Worm (Caenorhabditis elegans): ENCODE data around the gene Y75B8A.63.

The Y75B8A.63 gene

DNA sequence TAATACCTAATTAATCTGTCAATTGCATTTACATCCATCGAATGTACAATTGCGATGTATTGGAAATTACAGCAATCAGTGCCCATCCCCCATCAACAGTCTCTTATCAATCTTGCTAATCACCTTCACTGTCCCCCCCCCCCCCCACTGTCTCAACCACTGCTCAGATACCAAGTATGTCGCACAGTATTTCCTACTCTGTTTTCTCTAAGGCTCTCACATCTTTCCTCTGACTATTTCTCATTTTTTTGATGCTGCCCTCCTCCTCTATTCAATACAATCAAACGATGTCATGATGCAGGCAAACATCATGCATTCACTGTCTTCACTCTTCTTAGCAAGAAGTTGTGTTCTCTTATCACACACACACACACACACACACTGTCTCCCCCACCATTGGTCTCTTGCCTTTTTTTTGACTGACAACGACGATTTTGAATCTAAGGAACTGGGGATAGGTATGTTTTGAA is at the start of gene Y75B8A.63, which contains the start of gene zip-12:
TSS of gene Y75B8A.63 (plus strand) at position 420 of the 470 bp plus-strand sequence.
TSS of gene zip-12 (plus strand) at position 387 of the 470 bp plus-strand sequence.
- TF ChIP-seq unc-62 (GFP tag; optimal IDR thresholded peaks at IDR 0.05): no peak

DNA sequence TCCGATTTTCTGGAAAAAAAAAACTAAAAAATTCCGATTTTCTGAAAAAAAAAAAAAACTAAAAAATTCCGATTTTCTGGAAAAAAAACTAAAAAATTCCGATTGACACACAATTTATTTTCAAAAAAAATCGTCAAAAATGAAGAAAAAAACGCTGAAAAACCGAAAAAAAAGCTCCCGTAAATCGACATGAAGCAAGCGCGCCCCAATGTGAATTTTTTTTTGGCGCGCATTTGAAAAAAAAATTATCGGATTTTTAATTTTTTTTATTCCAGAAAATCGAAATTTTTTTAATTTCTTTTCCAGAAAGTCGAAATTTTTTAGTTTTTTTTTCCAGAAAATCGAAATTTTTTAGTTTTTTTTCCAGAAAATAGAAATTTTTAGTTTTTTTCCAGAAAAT is 49.0 kb upstream of the Y75B8A.63 start:
- no peak for TF ChIP-seq unc-62 (GFP tag; optimal IDR thresholded peaks at IDR 0.05)

ce11 chrIII:12284157-12284556 is 43.6 kb upstream of the Y75B8A.63 start:
- TF ChIP-seq unc-62 (GFP tag; optimal IDR thresholded peaks at IDR 0.05): no peak

ce11 chrIII:12292465-12292864 is 35.3 kb upstream of the Y75B8A.63 start:
- no peak for TF ChIP-seq unc-62 (GFP tag; optimal IDR thresholded peaks at IDR 0.05)

DNA sequence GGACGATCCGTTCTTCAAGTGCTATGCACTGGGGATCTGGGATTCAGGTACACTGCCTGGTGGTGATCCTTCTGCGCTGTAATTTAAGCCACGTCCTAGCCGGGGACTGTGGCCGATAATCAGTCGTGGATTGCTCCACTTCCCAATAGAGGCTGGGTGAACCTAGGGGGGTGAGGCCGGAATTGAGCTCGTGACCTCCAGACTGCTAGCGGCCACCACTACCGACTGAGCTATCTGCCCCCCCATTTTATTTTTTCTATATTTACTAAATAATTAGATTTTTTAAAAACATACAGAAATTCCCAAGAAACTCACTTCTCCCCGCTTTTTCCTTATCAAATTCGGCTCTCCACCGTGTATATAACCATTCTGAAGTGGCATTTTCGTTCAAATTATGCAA is 30.4 kb upstream of the Y75B8A.63 start:
- TF ChIP-seq unc-62 (GFP tag; optimal IDR thresholded peaks at IDR 0.05): no peak

DNA sequence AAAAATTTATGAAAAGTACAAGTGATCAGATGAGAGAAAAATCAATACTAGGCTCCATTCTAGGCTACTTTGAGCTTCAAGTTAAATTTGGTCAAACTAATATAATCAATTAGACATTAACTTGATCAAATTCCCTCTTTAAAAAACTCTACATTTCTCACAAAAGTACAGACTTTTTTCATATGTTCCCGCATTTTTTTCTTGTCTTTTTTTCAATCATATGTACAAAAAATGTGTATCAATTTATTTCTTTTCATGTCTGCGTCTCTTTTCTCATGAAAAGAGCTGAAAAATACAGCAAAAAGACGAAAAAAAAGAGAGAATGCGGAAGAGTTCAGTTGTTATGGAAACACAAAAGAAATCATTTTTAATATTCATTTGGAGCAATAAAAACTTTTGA is 28.5 kb upstream of the Y75B8A.63 start:
- no peak for TF ChIP-seq unc-62 (GFP tag; optimal IDR thresholded peaks at IDR 0.05)

DNA sequence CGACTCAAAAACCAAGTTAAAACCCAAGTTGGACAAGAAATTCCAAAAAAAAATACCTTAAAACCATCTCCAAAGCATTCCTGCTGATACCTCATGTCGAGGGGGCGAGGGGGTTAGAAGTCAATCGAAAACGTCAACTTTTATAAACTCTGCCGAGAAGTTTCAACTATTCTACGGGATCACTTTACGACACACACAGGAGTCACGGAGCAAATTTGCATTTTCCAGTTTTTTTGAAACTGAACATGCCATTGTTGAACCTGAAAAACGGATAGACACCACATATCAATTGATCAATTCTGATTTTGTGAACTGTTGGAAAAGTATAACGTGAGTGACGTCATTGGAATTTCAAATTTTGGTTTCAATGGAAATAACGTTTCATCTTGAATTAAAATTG is 24.7 kb upstream of the Y75B8A.63 start, which contains the start of gene mrp-8:
TSS of gene mrp-8 (minus strand) at position 101 of the 400 bp plus-strand sequence.
- TF ChIP-seq unc-62 (GFP tag; optimal IDR thresholded peaks at IDR 0.05): no peak

- TF ChIP-seq unc-62 (GFP tag; optimal IDR thresholded peaks at IDR 0.05): no peak
Observed at ce11 chrIII:12304805-12305377, 22.9 kb upstream of the Y75B8A.63 start.

DNA sequence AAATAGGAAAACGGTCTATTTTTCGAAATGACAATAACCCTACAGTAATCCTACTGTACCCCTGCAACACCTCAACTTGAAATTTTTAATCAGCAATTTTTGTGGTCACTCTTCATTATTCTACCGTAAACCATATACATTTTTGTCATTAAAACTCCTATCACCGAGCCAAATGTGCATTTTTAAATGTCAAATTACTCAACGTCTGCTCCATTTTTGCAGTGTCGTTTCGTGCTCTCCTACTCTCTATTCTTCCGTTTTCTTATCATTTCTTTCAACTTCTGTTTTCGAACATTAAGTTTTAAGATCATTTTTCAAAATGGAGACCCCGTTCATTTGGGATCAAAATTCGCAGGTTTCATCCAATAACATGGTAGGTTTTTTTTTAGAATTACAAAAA is 20.3 kb upstream of the Y75B8A.63 start, which contains the start of gene pqn-92:
TSS of gene pqn-92 (plus strand) at position 307 of the 400 bp plus-strand sequence.
- no peak for TF ChIP-seq unc-62 (GFP tag; optimal IDR thresholded peaks at IDR 0.05)

- no peak for TF ChIP-seq unc-62 (GFP tag; optimal IDR thresholded peaks at IDR 0.05)
Observed at ce11 chrIII:12312886-12313285, 14.9 kb upstream of the Y75B8A.63 start, which contains the start of gene Y75B8A.39. Y75B8A.39 (plus strand) TSS chrIII:12313186.

DNA sequence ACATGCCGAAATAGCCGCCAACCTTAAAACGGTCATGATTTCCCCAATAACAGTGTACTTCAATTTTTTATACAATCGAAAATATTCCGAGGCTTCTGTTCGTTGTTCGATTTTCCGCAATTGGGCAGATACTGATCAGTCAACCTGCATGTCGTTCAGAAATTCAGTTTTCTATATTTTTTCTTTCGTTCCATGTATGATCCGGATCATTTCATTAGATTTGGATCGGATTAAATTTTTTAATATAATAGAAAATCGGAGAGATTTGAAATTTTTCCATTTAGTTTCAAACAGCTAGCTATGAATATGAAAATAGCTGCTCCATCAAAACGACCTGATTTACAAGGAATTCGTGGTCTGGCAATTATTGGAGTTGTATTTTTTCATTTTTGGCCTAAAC is 12.6 kb upstream of the Y75B8A.63 start, which contains the start of gene Y75B8A.37:
TSS of gene Y75B8A.37 (plus strand) at position 301 of the 400 bp plus-strand sequence.
- TF ChIP-seq unc-62 (GFP tag; optimal IDR thresholded peaks at IDR 0.05): no peak

ce11 chrIII:12317492-12317891 is 10.3 kb upstream of the Y75B8A.63 start:
- no peak for TF ChIP-seq unc-62 (GFP tag; optimal IDR thresholded peaks at IDR 0.05)

ce11 chrIII:12318794-12319193 is 9.0 kb upstream of the Y75B8A.63 start, which contains the start of gene Y75B8A.28:
Y75B8A.28 (plus strand) TSS chrIII:12319089.
- TF ChIP-seq unc-62 (GFP tag; optimal IDR thresholded peaks at IDR 0.05): no peak

- no peak for TF ChIP-seq unc-62 (GFP tag; optimal IDR thresholded peaks at IDR 0.05)
Observed at ce11 chrIII:12325284-12325683, 2.5 kb upstream of the Y75B8A.63 start.

ce11 chrIII:12331300-12331699 is 3.6 kb downstream of the Y75B8A.63 start:
- TF ChIP-seq unc-62 (GFP tag; optimal IDR thresholded peaks at IDR 0.05): no peak

ce11 chrIII:12333445-12333844 is 5.7 kb downstream of the Y75B8A.63 start, which contains the start of gene zip-1:
zip-1 (plus strand) TSS chrIII:12333745.
- no peak for TF ChIP-seq unc-62 (GFP tag; optimal IDR thresholded peaks at IDR 0.05)

DNA sequence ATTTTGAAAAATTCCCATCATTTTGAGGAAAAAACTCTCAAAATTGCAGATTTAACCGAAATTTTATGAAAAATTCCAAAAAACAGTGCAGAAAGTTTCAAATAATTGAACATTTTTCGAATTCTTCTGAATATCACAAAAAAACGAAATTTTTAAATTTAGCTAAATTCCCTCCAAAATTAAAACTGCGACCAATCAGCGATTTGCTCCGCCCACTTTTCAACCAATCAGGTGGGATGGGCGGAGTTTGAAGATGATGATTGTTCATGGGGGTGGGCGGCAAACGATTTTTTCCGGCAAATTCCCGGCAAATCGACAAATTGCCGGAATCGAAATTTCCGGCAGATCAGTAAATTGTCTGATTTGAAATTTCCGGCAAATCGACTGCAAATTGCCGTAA is 6.5 kb downstream of the Y75B8A.63 start:
- TF ChIP-seq unc-62 (GFP tag; optimal IDR thresholded peaks at IDR 0.05): no peak
